Fruit fly (Drosophila melanogaster) whole organism, pupa: ENCODE measurements around the gene CG15731.
A peak's percentile ranks its signal among the peaks of the same experiment; 100 is the strongest.

Experiments
- CG10348 ChIP-seq: fragments of 200-800 bp; sonication (Bioruptor generic); IDR thresholded peaks from 2 replicates; pipeline ENCODE4 v1.3.6; 2022; ENCODE audit warnings: missing biosample characterization, missing genetic modification characterization
- CG12605 ChIP-seq: fragments of 200-800 bp; sonication (Bioruptor generic); IDR thresholded peaks from 2 replicates; pipeline ENCODE4 v1.3.6; 2022; ENCODE audit warnings: missing biosample characterization, missing genetic modification characterization
- CG13204 ChIP-seq: fragments of 200-800 bp; sonication (Bioruptor generic); optimal IDR thresholded peaks from 2 replicates; lab custom pipeline; 2018; ENCODE audit warnings: missing biosample characterization, mild to moderate bottlenecking, missing genetic modification characterization, moderate library complexity
- CG14655 ChIP-seq: fragments of 200-800 bp; sonication (Bioruptor generic); optimal IDR thresholded peaks from 3 replicates; lab custom pipeline; 2017; ENCODE audit warnings: mild to moderate bottlenecking, missing biosample characterization, missing genetic modification reagents, missing genetic modification characterization
- CG15710 ChIP-seq: fragments of 200-800 bp; sonication (Bioruptor generic); optimal IDR thresholded peaks from 2 replicates; lab custom pipeline; 2018; ENCODE audit warnings: missing biosample characterization, mild to moderate bottlenecking, missing genetic modification characterization, moderate library complexity
- CG17806 ChIP-seq: fragments of 200-800 bp; sonication (Bioruptor generic); optimal IDR thresholded peaks from 2 replicates; lab custom pipeline; 2018; ENCODE audit warnings: missing biosample characterization, mild to moderate bottlenecking, missing genetic modification characterization, moderate library complexity
- CG32121 ChIP-seq: fragments of 200-800 bp; sonication (Bioruptor generic); IDR thresholded peaks from 2 replicates; pipeline ENCODE4 v1.3.6; 2022; ENCODE audit warnings: missing biosample characterization, missing genetic modification characterization
- CG34367 ChIP-seq: fragments of 200-800 bp; sonication (Bioruptor generic); optimal IDR thresholded peaks from 2 replicates; lab custom pipeline; 2018; ENCODE audit warnings: missing biosample characterization, mild to moderate bottlenecking, missing genetic modification characterization
- CG4496 ChIP-seq: fragments of 200-800 bp; sonication (Bioruptor generic); IDR thresholded peaks from 3 replicates; pipeline ENCODE4 v1.3.6; 2022; ENCODE audit warnings: missing biosample characterization, missing genetic modification characterization
- CG8159 ChIP-seq: fragments of 200-800 bp; sonication (Bioruptor generic); optimal IDR thresholded peaks from 3 replicates; lab custom pipeline; 2018; ENCODE audit warnings: missing biosample characterization, mild to moderate bottlenecking, missing genetic modification characterization, moderate library complexity
- CG8301 ChIP-seq: fragments of 200-800 bp; sonication (Bioruptor generic); optimal IDR thresholded peaks from 2 replicates; lab custom pipeline; 2018; ENCODE audit warnings: missing biosample characterization, mild to moderate bottlenecking, missing genetic modification characterization
- CG9948 ChIP-seq: fragments of 200-800 bp; sonication (Bioruptor generic); optimal IDR thresholded peaks from 2 replicates; lab custom pipeline; 2018; ENCODE audit warnings: missing biosample characterization, mild to moderate bottlenecking, missing genetic modification characterization, moderate library complexity
- D1 ChIP-seq: fragments of 200-800 bp; sonication (Bioruptor generic); optimal IDR thresholded peaks from 2 replicates; lab custom pipeline; 2018; ENCODE audit warnings: missing biosample characterization, mild to moderate bottlenecking, missing genetic modification characterization, moderate library complexity
- EcR ChIP-seq: fragments of 200-800 bp; sonication (Bioruptor generic); optimal IDR thresholded peaks from 3 replicates; lab custom pipeline; 2019; ENCODE audit warnings: missing biosample characterization, missing genetic modification characterization, mild to moderate bottlenecking, moderate library complexity, missing genetic modification reagents
- Ets98B ChIP-seq: fragments of 200-800 bp; sonication (Bioruptor generic); IDR thresholded peaks from 2 replicates; pipeline ENCODE4 v1.3.6; 2022; ENCODE audit warnings: missing biosample characterization, missing genetic modification characterization
- Pif1A ChIP-seq: fragments of 200-800 bp; sonication (Bioruptor generic); optimal IDR thresholded peaks from 3 replicates; lab custom pipeline; 2016; ENCODE audit warnings: missing biosample characterization, missing genetic modification characterization
- Pif1B ChIP-seq: fragments of 200-800 bp; sonication (Bioruptor generic); optimal IDR thresholded peaks from 3 replicates; lab custom pipeline; 2016; ENCODE audit warnings: missing biosample characterization, missing genetic modification characterization
- Snoo ChIP-seq: fragments of 200-800 bp; sonication (Bioruptor generic); optimal IDR thresholded peaks from 3 replicates; lab custom pipeline; 2017; ENCODE audit warnings: missing biosample characterization, mild to moderate bottlenecking, missing genetic modification characterization, inconsistent platforms
- fd96Ca ChIP-seq: fragments of 200-800 bp; sonication (Bioruptor generic); IDR thresholded peaks from 3 replicates; pipeline ENCODE4 v1.3.6; 2022; ENCODE audit warnings: missing biosample characterization, missing genetic modification characterization
- gl ChIP-seq: fragments of 200-800 bp; sonication (Bioruptor generic); optimal IDR thresholded peaks from 2 replicates; lab custom pipeline; 2018; ENCODE audit warnings: missing biosample characterization, mild to moderate bottlenecking, missing genetic modification characterization
- rn ChIP-seq: fragments of 200-800 bp; sonication (Bioruptor generic); IDR thresholded peaks from 2 replicates; pipeline ENCODE4 v1.3.6; 2022; ENCODE audit warnings: missing biosample characterization, missing genetic modification characterization

Gene CG15731

DNA sequence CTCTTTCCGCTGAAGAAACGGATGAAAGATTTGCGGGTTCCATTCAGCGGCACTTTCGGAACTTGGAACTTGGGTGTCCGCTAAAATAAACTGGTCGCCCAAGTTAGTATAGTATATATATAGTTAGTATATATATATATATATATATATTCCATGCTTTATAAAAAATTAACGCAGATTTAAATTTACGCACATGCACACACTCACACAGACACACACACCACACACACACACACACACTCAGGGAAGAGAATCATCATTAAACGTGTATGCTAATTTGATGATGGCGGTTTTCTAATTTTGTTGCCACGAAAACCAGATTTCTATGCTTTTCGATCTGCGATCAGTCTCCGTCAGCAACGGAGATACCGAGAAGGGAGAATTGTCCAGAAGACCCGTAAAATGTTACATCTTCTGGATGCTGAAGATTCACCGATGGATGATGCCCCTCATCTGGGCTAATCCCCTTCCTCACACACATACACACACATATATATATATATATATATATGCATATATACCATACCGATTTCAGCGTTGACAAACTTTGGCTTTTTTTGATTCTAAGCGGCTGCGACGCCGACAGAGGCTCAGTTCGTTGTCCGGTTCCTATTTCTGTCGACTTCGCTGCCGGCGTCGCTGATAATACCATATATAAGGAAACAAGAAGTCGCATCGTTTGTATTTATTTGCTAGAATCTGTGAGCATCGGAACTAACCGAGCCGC, 28.9 kb upstream of the CG15731 start, which contains the start of gene Cpr11A:
TSS of gene Cpr11A (plus strand) at position 677 of the 727 bp plus-strand sequence.
- TF ChIP-seq CG8159 (tag; lab: Kevin White, UChicago) = no peak
- no peak for TF ChIP-seq CG12605 (GFP tag; lab: Robert Waterston, UW)
- no peak for TF ChIP-seq CG17806
- no peak for TF ChIP-seq D1 (tag; lab: Kevin White, UChicago)
- TF ChIP-seq CG14655 (GFP tag; lab: Kevin White, UChicago) = no peak
- TF ChIP-seq CG34367 (tag; lab: Kevin White, UChicago) = no peak
- TF ChIP-seq Snoo (tag; lab: Kevin White, UChicago) = no peak
- no peak for TF ChIP-seq Ets98B (GFP tag; lab: Robert Waterston, UW)
- no peak for TF ChIP-seq rn
- no peak for TF ChIP-seq gl (tag; lab: Kevin White, UChicago)
- TF ChIP-seq CG8301 (tag; lab: Kevin White, UChicago) = no peak
- TF ChIP-seq EcR (GFP tag; lab: Kevin White, UChicago) = no peak

DNA sequence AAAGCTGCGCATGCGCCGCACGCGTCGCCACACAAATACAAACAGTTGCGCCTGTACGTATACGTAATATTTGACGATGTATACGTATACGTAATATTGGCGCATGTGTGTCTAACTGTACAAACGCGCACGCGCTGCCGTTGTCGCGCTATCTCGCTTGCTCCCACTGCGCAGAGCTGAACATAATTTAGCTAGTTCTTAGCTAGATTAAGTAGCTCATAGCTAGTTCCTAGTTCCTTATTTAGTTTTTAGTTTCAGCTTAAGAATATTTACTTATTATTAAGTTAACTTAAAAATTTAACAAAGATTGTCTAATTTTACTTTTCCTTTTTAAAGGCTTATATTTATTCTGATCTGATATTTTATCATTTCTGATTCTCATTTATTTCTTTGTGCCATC, 22.7 kb upstream of the CG15731 start:
- TF ChIP-seq CG17806 (no peak), CG8159 (tag; lab: Kevin White, UChicago) (no peak), CG12605 (GFP tag; lab: Robert Waterston, UW) (no peak), Ets98B (GFP tag; lab: Robert Waterston, UW) (no peak), CG13204 (GFP tag; lab: Kevin White, UChicago) (no peak), CG34367 (tag; lab: Kevin White, UChicago) (no peak), EcR (GFP tag; lab: Kevin White, UChicago) (no peak), CG9948 (tag; lab: Kevin White, UChicago) (no peak), rn (no peak), CG32121 (GFP tag; lab: Robert Waterston, UW) (no peak), CG10348 (GFP tag; lab: Robert Waterston, UW) (no peak), fd96Ca (GFP tag; lab: Robert Waterston, UW) (no peak), CG4496 (GFP tag; lab: Robert Waterston, UW) (no peak), gl (tag; lab: Kevin White, UChicago) (no peak), Pif1B (GFP tag; lab: Kevin White, UChicago) (no peak), CG14655 (GFP tag; lab: Kevin White, UChicago) (no peak), D1 (tag; lab: Kevin White, UChicago) (no peak), Snoo (tag; lab: Kevin White, UChicago) (no peak), CG15710 (tag; lab: Kevin White, UChicago) (no peak), CG8301 (tag; lab: Kevin White, UChicago) (no peak)

DNA sequence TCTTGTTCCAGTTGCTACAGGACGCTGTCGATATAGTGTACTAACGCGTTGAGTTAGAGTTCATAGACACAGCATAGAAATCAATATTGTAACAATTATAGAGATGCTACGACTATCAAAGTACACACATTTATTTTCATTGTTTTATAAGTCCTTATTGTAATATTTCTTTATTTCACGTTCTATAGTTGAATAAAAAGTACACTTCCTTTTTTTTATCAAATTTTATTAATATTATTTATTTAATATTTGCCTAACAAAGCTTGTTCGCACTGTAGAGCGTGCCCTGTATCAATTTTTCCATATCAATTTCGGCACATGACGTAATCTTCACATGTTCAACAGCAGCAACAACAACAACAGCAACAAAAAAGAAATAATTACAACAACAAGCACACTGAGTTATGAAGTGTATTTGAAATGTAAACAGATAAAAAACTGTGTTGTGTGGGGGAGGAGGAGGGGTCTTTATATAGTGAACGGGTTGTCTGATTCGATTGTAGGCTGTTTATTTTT, 16.4 kb upstream of the CG15731 start:
- TF ChIP-seq CG15710 (tag; lab: Kevin White, UChicago) = no peak
- no peak for TF ChIP-seq Pif1B (GFP tag; lab: Kevin White, UChicago)
- TF ChIP-seq CG4496 (GFP tag; lab: Robert Waterston, UW) = peak; percentile 41; the same call in 1 of the 3 replicates
- TF ChIP-seq CG14655 (GFP tag; lab: Kevin White, UChicago) = peak; percentile 61
- no peak for TF ChIP-seq gl (tag; lab: Kevin White, UChicago)
- TF ChIP-seq Pif1A (GFP tag; lab: Kevin White, UChicago) = no peak
- peak; percentile 33; the same call in 1 of the 2 replicates for TF ChIP-seq CG32121 (GFP tag; lab: Robert Waterston, UW)
- TF ChIP-seq CG12605 (GFP tag; lab: Robert Waterston, UW) = 0 out of 2 replicates have a peak, but pooled peaks have one; percentile 19
- TF ChIP-seq EcR (GFP tag; lab: Kevin White, UChicago) = no peak
- TF ChIP-seq fd96Ca (GFP tag; lab: Robert Waterston, UW) = no peak
- peak; percentile 2 for TF ChIP-seq CG9948 (tag; lab: Kevin White, UChicago)
- TF ChIP-seq CG8301 (tag; lab: Kevin White, UChicago) = peak; percentile 32
- TF ChIP-seq CG8159 (tag; lab: Kevin White, UChicago) = peak; percentile 0

DNA sequence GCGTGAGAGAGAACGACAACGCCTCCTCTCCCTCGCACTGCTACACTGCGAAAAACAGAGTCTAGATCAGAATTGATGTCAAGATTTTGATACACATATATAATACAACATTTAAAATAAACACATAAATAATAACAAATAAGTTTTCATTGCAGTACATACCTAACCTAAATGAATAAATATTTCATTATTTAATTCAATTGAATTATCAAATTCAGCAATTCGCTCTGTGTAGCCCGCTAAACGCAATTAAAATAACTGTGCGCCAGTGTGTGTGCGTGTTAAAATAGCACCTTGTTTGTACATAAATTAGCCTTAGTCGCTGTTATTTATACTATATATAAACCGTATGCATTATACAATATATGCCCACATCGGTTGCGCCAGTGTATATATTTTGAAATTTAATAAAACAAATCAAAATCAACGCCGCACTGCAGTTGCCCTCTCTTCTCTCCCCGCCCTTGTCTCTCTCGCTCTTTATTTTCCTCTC, 14.7 kb upstream of the CG15731 start:
- peak; percentile 93 for TF ChIP-seq CG12605 (GFP tag; lab: Robert Waterston, UW)
- peak; percentile 77 for TF ChIP-seq D1 (tag; lab: Kevin White, UChicago)
- TF ChIP-seq fd96Ca (GFP tag; lab: Robert Waterston, UW) = peak; percentile 91
- peak; percentile 89 for TF ChIP-seq CG15710 (tag; lab: Kevin White, UChicago)
- peak; percentile 91 for TF ChIP-seq CG8301 (tag; lab: Kevin White, UChicago)
- peak; percentile 92 for TF ChIP-seq CG8159 (tag; lab: Kevin White, UChicago)
- peak; percentile 83 for TF ChIP-seq CG10348 (GFP tag; lab: Robert Waterston, UW)
- peak; percentile 68 for TF ChIP-seq CG13204 (GFP tag; lab: Kevin White, UChicago)
- TF ChIP-seq gl (tag; lab: Kevin White, UChicago) = peak; percentile 76
- peak; percentile 90 for TF ChIP-seq CG9948 (tag; lab: Kevin White, UChicago)
- peak; percentile 86 for TF ChIP-seq CG17806
- peak; percentile 98 for TF ChIP-seq CG4496 (GFP tag; lab: Robert Waterston, UW)
- TF ChIP-seq EcR (GFP tag; lab: Kevin White, UChicago) = no peak
- TF ChIP-seq Pif1A (GFP tag; lab: Kevin White, UChicago) = peak; percentile 90
- peak; percentile 98 for TF ChIP-seq CG32121 (GFP tag; lab: Robert Waterston, UW)
- peak; percentile 91 for TF ChIP-seq rn
- TF ChIP-seq CG14655 (GFP tag; lab: Kevin White, UChicago) = peak; percentile 94
- TF ChIP-seq CG34367 (tag; lab: Kevin White, UChicago) = peak; percentile 85
- TF ChIP-seq Ets98B (GFP tag; lab: Robert Waterston, UW) = peak; percentile 95
- peak; percentile 89 for TF ChIP-seq Pif1B (GFP tag; lab: Kevin White, UChicago)
- peak; percentile 92 for TF ChIP-seq Snoo (tag; lab: Kevin White, UChicago)
